Fruit fly (Drosophila melanogaster): ENCODE measurements around the gene Toll-9.
A peak's percentile ranks its signal among the peaks of the same experiment; 100 is the strongest.

The Toll-9 gene

dm6 chr3L:20376564-20376920 lies 10.0 kb upstream of the Toll-9 start:
- TF ChIP-seq cg (GFP tag; optimal IDR thresholded peaks at IDR 0.05) (peak; percentile 5), cwo (GFP tag; optimal IDR thresholded peaks at IDR 0.05) (no peak), onecut (GFP tag; IDR thresholded peaks at IDR 0.05) (peak; percentile 73), nerfin-1 (tag; optimal IDR thresholded peaks at IDR 0.05) (peak; percentile 45)

dm6 chr3L:20375878-20376563 lies 9.5 kb upstream of the Toll-9 start, which contains the start of the genes Ide and RhoBTB:
Gene Ide (minus strand): TSS chr3L:20375896.
Gene RhoBTB (plus strand): TSS chr3L:20376242.
- no peak for TF ChIP-seq CG14860 (GFP tag; IDR thresholded peaks at IDR 0.05; ENCODE audit: partially characterized antibody)
- peak; percentile 94 for TF ChIP-seq CG9932 (GFP tag; IDR thresholded peaks at IDR 0.05)
- TF ChIP-seq CG4424 (GFP tag; optimal IDR thresholded peaks at IDR 0.05) = peak; percentile 66
- TF ChIP-seq slp2 (GFP tag; optimal IDR thresholded peaks at IDR 0.05) = peak; percentile 59
- TF ChIP-seq knrl (GFP tag; IDR thresholded peaks at IDR 0.05; ENCODE audit: partially characterized antibody) = peak; percentile 63
- TF ChIP-seq btn (GFP tag; optimal IDR thresholded peaks at IDR 0.05) = peak; percentile 12
- TF ChIP-seq Dip3 (GFP tag; optimal IDR thresholded peaks at IDR 0.05) = peak; percentile 93
- TF ChIP-seq nom (GFP tag; optimal IDR thresholded peaks at IDR 0.05) = peak; percentile 30
- TF ChIP-seq CG13894 (tag; optimal IDR thresholded peaks at IDR 0.05) = no peak
- TF ChIP-seq abd-A (tag; optimal IDR thresholded peaks at IDR 0.05) = no peak
- peak; percentile 52 for TF ChIP-seq CG5245 (GFP tag; optimal IDR thresholded peaks at IDR 0.05)
- TF ChIP-seq Gug (GFP tag; IDR thresholded peaks at IDR 0.05) = peak; percentile 81; the same call in 2 of the 4 replicates
- peak; percentile 99 for TF ChIP-seq CG3995 (GFP tag; optimal IDR thresholded peaks at IDR 0.05)
- no peak for TF ChIP-seq nau (GFP tag; optimal IDR thresholded peaks at IDR 0.05)
- no peak for TF ChIP-seq gem (tag; optimal IDR thresholded peaks at IDR 0.05)
- no peak for TF ChIP-seq CG2202 (tag; optimal IDR thresholded peaks at IDR 0.05)
- peak; percentile 3 for TF ChIP-seq CG31365 (tag; optimal IDR thresholded peaks at IDR 0.05)
- TF ChIP-seq CG6683 (GFP tag; optimal IDR thresholded peaks at IDR 0.05) = peak; percentile 6
- peak; percentile 90 for TF ChIP-seq lilli (GFP tag; optimal IDR thresholded peaks at IDR 0.05)
- peak; percentile 15; the same call in 1 of the 3 replicates for TF ChIP-seq jigr1 (GFP tag; IDR thresholded peaks at IDR 0.05)
- TF ChIP-seq H15 (GFP tag; IDR thresholded peaks at IDR 0.05) = no peak; the same call in 2 of the 3 replicates
- TF ChIP-seq z (GFP tag; IDR thresholded peaks at IDR 0.05) = no peak
- peak; percentile 77 for TF ChIP-seq CG9727 (GFP tag; optimal IDR thresholded peaks at IDR 0.05)
- TF ChIP-seq Antp (GFP tag; optimal IDR thresholded peaks at IDR 0.05) = peak; percentile 86
- TF ChIP-seq Lpt (GFP tag; optimal IDR thresholded peaks at IDR 0.05) = no peak
- no peak for TF ChIP-seq bbx (GFP tag; IDR thresholded peaks at IDR 0.05; ENCODE audit: partially characterized antibody)
- peak; percentile 76 for TF ChIP-seq schlank (tag; optimal IDR thresholded peaks at IDR 0.05)
- peak; percentile 77 for TF ChIP-seq Atf3 (GFP tag; optimal IDR thresholded peaks at IDR 0.05)
- TF ChIP-seq CG1792 (GFP tag; optimal IDR thresholded peaks at IDR 0.05) = peak; percentile 73
- peak; percentile 30 for TF ChIP-seq CTCF (GFP tag; optimal IDR thresholded peaks at IDR 0.05)
- TF ChIP-seq B-H2 (GFP tag; optimal IDR thresholded peaks at IDR 0.05) = peak; percentile 82
- peak; percentile 36 for TF ChIP-seq CG3838 (GFP tag; optimal IDR thresholded peaks at IDR 0.05)
- TF ChIP-seq zen (tag; optimal IDR thresholded peaks at IDR 0.05) = peak; percentile 77
- no peak for TF ChIP-seq CG11695 (GFP tag; IDR thresholded peaks at IDR 0.05)
- peak; percentile 56 for TF ChIP-seq Oaz (GFP tag; IDR thresholded peaks at IDR 0.05)
- TF ChIP-seq CG15696 (tag; optimal IDR thresholded peaks at IDR 0.05) = peak; percentile 72
- TF ChIP-seq CG31388 (GFP tag; optimal IDR thresholded peaks at IDR 0.05) = peak; percentile 51
- TF ChIP-seq CG11456 (GFP tag; IDR thresholded peaks at IDR 0.05) = peak; percentile 82
- TF ChIP-seq CG9817 (tag; optimal IDR thresholded peaks at IDR 0.05) = peak; percentile 95
- TF ChIP-seq vvl (GFP tag; IDR thresholded peaks at IDR 0.05) = peak; percentile 66; the same call in 1 of the 2 replicates
- peak; percentile 39; the same call in 1 of the 3 replicates for TF ChIP-seq CG16813 (GFP tag; IDR thresholded peaks at IDR 0.05; ENCODE audit: partially characterized antibody)
- peak; percentile 81 for TF ChIP-seq vfl (GFP tag; optimal IDR thresholded peaks at IDR 0.05)
- TF ChIP-seq gfzf (GFP tag; optimal IDR thresholded peaks at IDR 0.05) = peak; percentile 19
- TF ChIP-seq tll (GFP tag; optimal IDR thresholded peaks at IDR 0.05) = peak in 1 of 2 experiments; percentile 16

Measured in whole organism, embryonic.